Worm (Caenorhabditis elegans) whole organism, L4 larva: ENCODE results near the gene F44E7.9.
A peak's percentile ranks its signal among the peaks of the same experiment; 100 is the strongest.

ENCODE experiments used
- R02D3.7 ChIP-seq: fragments of 150-350 bp; sonication (generic microtip); optimal IDR thresholded peaks from 3 replicates; lab custom pipeline; 2014; ENCODE audit warnings: missing biosample characterization, missing genetic modification characterization
- Y105C5A.15 ChIP-seq: fragments of 200-800 bp; sonication (Bioruptor generic); IDR thresholded peaks from 2 replicates; pipeline ENCODE4 v1.3.6; 2022; ENCODE audit warnings: missing genetic modification characterization, missing compliant biosample characterization
- Y48G9A.11 ChIP-seq: fragments of 200-800 bp; sonication (Bioruptor generic); IDR thresholded peaks from 2 replicates; pipeline ENCODE4 v1.3.6; 2022; ENCODE audit warnings: missing genetic modification reagents, missing genetic modification characterization, missing compliant biosample characterization
- Y5F2A.4 ChIP-seq: fragments of 200-800 bp; sonication (Bioruptor generic); optimal IDR thresholded peaks from 2 replicates; lab custom pipeline; 2018; ENCODE audit warnings: mild to moderate bottlenecking, missing genetic modification characterization, missing compliant biosample characterization
- aha-1 ChIP-seq: fragments of 150-350 bp; peaks from one replicate; lab custom pipeline; 2014; ENCODE audit warnings: missing biosample characterization, missing genetic modification characterization
- aly-2 ChIP-seq: sonication (generic microtip); optimal IDR thresholded peaks from 2 replicates; lab custom pipeline; 2018; ENCODE audit warnings: missing biosample characterization, missing genetic modification characterization
- ceh-20 ChIP-seq: fragments of 200-800 bp; sonication (Bioruptor generic); IDR thresholded peaks from 2 replicates; pipeline ENCODE4 v1.3.6; 2022; ENCODE audit warnings: missing genetic modification reagents, missing genetic modification characterization, missing compliant biosample characterization
- ceh-82 ChIP-seq: sonication (generic microtip); optimal IDR thresholded peaks from 2 replicates; lab custom pipeline; 2017; ENCODE audit warnings: missing biosample characterization, missing genetic modification characterization
- dmd-8 ChIP-seq: fragments of 200-800 bp; sonication (Bioruptor generic); IDR thresholded peaks from 2 replicates; pipeline ENCODE4 v1.3.6; 2022; ENCODE audit warnings: missing genetic modification characterization, missing compliant biosample characterization
- egl-43 ChIP-seq: fragments of 200-800 bp; sonication (Bioruptor generic); IDR thresholded peaks from 2 replicates; pipeline ENCODE4 v1.3.6; 2022; ENCODE audit warnings: missing genetic modification reagents, missing genetic modification characterization, missing compliant biosample characterization
- fkh-10 ChIP-seq: fragments of 150-350 bp; optimal IDR thresholded peaks from 2 replicates; lab custom pipeline; 2014; ENCODE audit warnings: missing biosample characterization, missing genetic modification reagents, missing genetic modification characterization
- hlh-30 ChIP-seq: sonication (generic microtip); optimal IDR thresholded peaks from 2 replicates; lab custom pipeline; 2017; ENCODE audit warnings: antibody characterized with exemption, mild to moderate bottlenecking, missing genetic modification characterization, missing compliant biosample characterization; ENCODE audit not compliant: insufficient read depth
- lin-13 ChIP-seq: fragments of 150-350 bp; optimal IDR thresholded peaks from 2 replicates; lab custom pipeline; 2014; ENCODE audit warnings: missing biosample characterization, missing genetic modification reagents, missing genetic modification characterization
- madf-9 ChIP-seq: fragments of 200-800 bp; sonication (Bioruptor generic); conservative IDR thresholded peaks from 2 replicates; pipeline ENCODE4 v1.3.6; 2022; ENCODE audit warnings: missing genetic modification reagents, missing genetic modification characterization, missing compliant biosample characterization
- mes-2 ChIP-seq: sonication (generic microtip); optimal IDR thresholded peaks from 2 replicates; lab custom pipeline; 2016; ENCODE audit warnings: missing genotype, mild to moderate bottlenecking, missing genetic modification characterization, missing compliant biosample characterization; ENCODE audit not compliant: poor library complexity, severe bottlenecking
- nhr-10 ChIP-seq: fragments of 150-350 bp; optimal IDR thresholded peaks from 2 replicates; lab custom pipeline; 2014; ENCODE audit warnings: missing biosample characterization, missing genetic modification characterization
- nhr-237 ChIP-seq: sonication (generic microtip); optimal IDR thresholded peaks from 2 replicates; lab custom pipeline; 2017; ENCODE audit warnings: missing biosample characterization, missing genetic modification characterization
- nhr-6 ChIP-seq: fragments of 150-350 bp; optimal IDR thresholded peaks from 2 replicates; lab custom pipeline; 2014; ENCODE audit warnings: missing biosample characterization, missing genetic modification characterization
- php-3 ChIP-seq: fragments of 200-800 bp; sonication (Bioruptor generic); IDR thresholded peaks from 2 replicates; pipeline ENCODE4 v1.3.6; 2022; ENCODE audit warnings: missing genetic modification reagents, missing genetic modification characterization, missing compliant biosample characterization
- set-16 ChIP-seq: fragments of 200-800 bp; sonication (Bioruptor generic); IDR thresholded peaks from 2 replicates; pipeline ENCODE4 v1.3.6; 2022; ENCODE audit warnings: missing genetic modification reagents, missing genetic modification characterization, missing compliant biosample characterization
- skn-1 ChIP-seq: fragments of 150-350 bp; optimal IDR thresholded peaks from 2 replicates; lab custom pipeline; 2014; ENCODE audit warnings: missing biosample characterization, missing genetic modification characterization
- spr-3 ChIP-seq: fragments of 200-800 bp; sonication (Bioruptor generic); optimal IDR thresholded peaks from 2 replicates; lab custom pipeline; 2018; ENCODE audit warnings: mild to moderate bottlenecking, missing genetic modification characterization, missing compliant biosample characterization

Gene F44E7.9

DNA sequence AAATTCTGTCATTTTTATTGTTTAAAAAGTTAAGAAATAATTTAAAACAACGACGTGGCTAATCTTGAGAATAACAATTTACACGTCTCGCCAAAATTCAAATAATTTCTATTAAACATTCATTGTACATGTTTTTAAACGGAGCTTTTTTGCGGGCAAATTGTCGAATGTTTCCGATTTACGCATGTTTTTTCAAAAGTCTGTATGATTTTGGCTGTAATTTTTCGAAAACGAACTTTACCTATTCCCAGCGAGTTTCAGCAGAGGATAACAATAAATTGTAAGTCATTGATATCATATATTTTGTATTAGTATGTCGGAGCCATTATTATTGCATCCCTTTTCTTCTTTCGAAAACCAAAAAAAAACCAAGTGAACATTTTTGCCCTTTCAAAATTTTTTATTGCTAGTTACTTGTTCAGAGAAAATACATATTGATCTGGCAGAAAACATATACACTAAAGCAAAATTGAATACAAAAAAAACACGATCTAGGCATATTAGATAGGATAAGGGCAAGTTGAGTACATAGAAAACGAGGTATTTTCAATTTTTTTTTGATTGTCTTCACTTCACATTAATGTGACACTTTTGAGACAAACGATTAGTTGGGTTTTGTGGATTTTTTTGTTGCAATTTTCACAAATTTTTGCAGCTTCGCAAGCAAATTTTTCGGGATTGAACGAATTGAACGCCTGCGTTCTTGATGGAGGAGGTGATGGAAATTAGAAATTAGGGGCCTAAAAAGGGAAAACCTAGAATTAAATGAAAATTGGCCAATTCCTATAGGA lies 47.7 kb downstream of the F44E7.9 start, which contains the start of gene F26F12.2 (continued):
- TF ChIP-seq skn-1 (tag; lab: Kevin White, UChicago), result no peak
- no peak for TF ChIP-seq php-3 (GFP tag; lab: Robert Waterston, UW)
- TF ChIP-seq ceh-82 (tag; lab: Kevin White, UChicago), result no peak
- peak; percentile 26 for TF ChIP-seq hlh-30 (tag; lab: Kevin White, UChicago)
- no peak for TF ChIP-seq nhr-6 (tag; lab: Kevin White, UChicago)
- no peak for TF ChIP-seq R02D3.7 (tag; lab: Kevin White, UChicago)
- no peak for TF ChIP-seq spr-3 (GFP tag; lab: Kevin White, UChicago)
- no peak for TF ChIP-seq Y105C5A.15
- no peak for TF ChIP-seq mes-2 (tag; lab: Kevin White, UChicago)
- no peak for TF ChIP-seq nhr-10 (tag; lab: Kevin White, UChicago)
- TF ChIP-seq Y5F2A.4, result no peak
- TF ChIP-seq egl-43 (GFP tag; lab: Robert Waterston, UW), result no peak
- TF ChIP-seq fkh-10 (GFP tag; lab: Kevin White, UChicago), result no peak
- no peak for TF ChIP-seq set-16 (GFP tag; lab: Robert Waterston, UW)
- TF ChIP-seq nhr-237 (tag; lab: Kevin White, UChicago), result no peak
- TF ChIP-seq madf-9 (GFP tag; lab: Robert Waterston, UW), result 0 out of 2 replicates have a peak, but pooled peaks have one; percentile 12
- TF ChIP-seq Y48G9A.11 (GFP tag; lab: Robert Waterston, UW), result no peak
- no peak for TF ChIP-seq lin-13 (GFP tag; lab: Kevin White, UChicago)
- TF ChIP-seq ceh-20 (GFP tag; lab: Robert Waterston, UW), result no peak

DNA sequence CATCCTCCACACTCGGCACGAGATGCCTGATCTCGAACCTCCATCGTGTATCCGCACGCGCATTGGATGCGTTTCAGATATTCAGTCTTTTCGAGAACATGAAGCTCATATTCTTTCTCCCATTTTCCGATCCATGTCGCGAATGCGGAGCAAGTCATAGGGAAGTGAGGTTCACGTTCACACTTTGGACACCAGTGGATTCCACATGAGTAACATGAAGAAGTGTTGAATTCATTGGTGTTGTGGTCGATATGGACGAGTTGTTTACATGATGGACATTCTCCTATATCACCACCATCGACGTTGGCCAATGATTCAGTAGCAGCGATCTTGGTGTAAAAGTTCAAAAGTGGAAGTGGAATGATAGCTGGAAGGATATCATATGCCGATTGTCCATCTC lies 49.9 kb downstream of the F44E7.9 start:
- TF ChIP-seq aha-1 (tag; lab: Kevin White, UChicago) (peak; percentile 96), aly-2 (tag; lab: Kevin White, UChicago) (no peak), dmd-8 (GFP tag; lab: Robert Waterston, UW) (0 out of 2 replicates have a peak, but pooled peaks have one; percentile 23)
